Fruit fly (Drosophila melanogaster) S2 (cell line): Measurements from ENCODE around the gene CG17078.

Experiments used
- CG8478 ChIP-seq: fragments of >200 bp; optimal IDR thresholded peaks from 2 replicates; lab custom pipeline; 2018
- CTCF ChIP-seq, 2 experiments: fragments of >200 bp; optimal IDR thresholded peaks; 2 replicates each; lab custom pipeline; 2018

DNA sequence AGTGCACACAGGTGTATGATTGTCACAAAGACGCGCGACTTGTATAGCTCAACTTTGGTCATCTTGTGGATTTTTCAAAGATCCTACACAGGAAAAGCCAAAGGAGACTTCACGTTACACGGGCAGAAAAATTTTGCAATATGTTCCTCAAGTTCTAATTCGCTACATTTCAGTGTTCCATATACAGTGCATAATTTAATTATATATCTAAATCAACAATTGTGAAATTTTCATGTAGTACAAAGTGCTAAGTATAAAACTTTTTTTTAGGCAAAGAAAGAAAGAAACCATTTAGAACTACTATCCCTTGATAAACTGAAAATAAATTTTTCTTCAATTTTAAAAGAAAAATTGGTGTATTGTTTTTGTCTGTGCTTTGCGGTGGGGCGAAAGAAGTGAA is 12.9 kb upstream of the CG17078 start:
- TF ChIP-seq CG8478 (lab: Kevin White, UChicago) (no peak), CTCF (optimal IDR thresholded peaks at IDR 0.05; lab: Kevin White, UChicago) (no peak)
